Worm (Caenorhabditis elegans) whole organism, late embryonic: ENCODE data around the gene K06H7.2.

Experiments
- ama-1 ChIP-seq: fragments of 150-350 bp; optimal IDR thresholded peaks from 2 replicates; lab custom pipeline; 2014
- ceh-18 ChIP-seq: sonication (generic microtip); optimal IDR thresholded peaks from 2 replicates; lab custom pipeline; 2016; ENCODE audit warnings: missing genetic modification characterization, missing compliant biosample characterization
- ceh-30 ChIP-seq: fragments of 150-350 bp; optimal IDR thresholded peaks from 2 replicates; lab custom pipeline; 2014; ENCODE audit warnings: missing biosample characterization, missing genetic modification characterization
- ceh-48 ChIP-seq: sonication (generic microtip); optimal IDR thresholded peaks from 2 replicates; lab custom pipeline; 2016; ENCODE audit warnings: missing genetic modification characterization, inconsistent platforms, missing compliant biosample characterization
- dmd-4 ChIP-seq: sonication (generic microtip); optimal IDR thresholded peaks from 2 replicates; lab custom pipeline; 2016; ENCODE audit warnings: borderline replicate concordance, missing genetic modification characterization, missing compliant biosample characterization
- ets-4 ChIP-seq: sonication (generic microtip); optimal IDR thresholded peaks from 2 replicates; lab custom pipeline; 2016; ENCODE audit warnings: missing genetic modification characterization, missing compliant biosample characterization
- fkh-10 ChIP-seq: fragments of 150-350 bp; optimal IDR thresholded peaks from 2 replicates; lab custom pipeline; 2014; ENCODE audit warnings: missing biosample characterization, missing genetic modification reagents, missing genetic modification characterization
- pag-3 ChIP-seq: sonication (generic microtip); optimal IDR thresholded peaks from 2 replicates; lab custom pipeline; 2016; ENCODE audit warnings: missing compliant biosample characterization, missing genetic modification characterization, borderline replicate concordance
- pax-1 ChIP-seq: fragments of 150-350 bp; optimal IDR thresholded peaks from 2 replicates; lab custom pipeline; 2014; ENCODE audit warnings: missing biosample characterization, missing genetic modification characterization
- pha-4 ChIP-seq: fragments of 150-350 bp; optimal IDR thresholded peaks from 2 replicates; lab custom pipeline; 2018; ENCODE audit warnings: missing biosample characterization, missing genetic modification reagents, missing genetic modification characterization
- rnt-1 ChIP-seq: sonication (generic microtip); optimal IDR thresholded peaks from 2 replicates; lab custom pipeline; 2016; ENCODE audit warnings: missing genetic modification characterization, missing compliant biosample characterization
- zip-5 ChIP-seq: sonication (generic microtip); optimal IDR thresholded peaks from 2 replicates; lab custom pipeline; 2016; ENCODE audit warnings: missing genetic modification characterization, missing compliant biosample characterization

- TF ChIP-seq fkh-10 (no peak), pag-3 (tag; lab: Kevin White, UChicago) (no peak), pha-4 (tag; lab: Kevin White, UChicago) (no peak), pax-1 (tag; lab: Kevin White, UChicago) (no peak), ceh-18 (tag; lab: Kevin White, UChicago) (no peak), dmd-4 (no peak), ceh-48 (no peak), ama-1 (lab: Kevin White, UChicago) (no peak), ceh-30 (tag; lab: Kevin White, UChicago) (no peak), zip-5 (no peak), ets-4 (tag; lab: Kevin White, UChicago) (no peak), rnt-1 (tag; lab: Kevin White, UChicago) (no peak)
Measured at ce11 chrIII:8125234-8125633, 31.9 kb downstream of the K06H7.2 start.
